Fruit fly (Drosophila melanogaster) whole organism, embryonic: ENCODE results near the gene CG3702.

ENCODE experiments used
- ATbp ChIP-seq: fragments of 200-800 bp; sonication (Bioruptor generic); optimal IDR thresholded peaks from 2 replicates; lab custom pipeline; 2017; ENCODE audit warnings: missing biosample characterization, mild to moderate bottlenecking, missing genetic modification characterization, missing genetic modification reagents
- BEAF-32 ChIP-seq: fragments of 200-800 bp; sonication (Bioruptor generic); optimal IDR thresholded peaks from 3 replicates; lab custom pipeline; 2017; ENCODE audit warnings: missing biosample characterization, missing genetic modification characterization, mild to moderate bottlenecking, moderate library complexity, missing genetic modification reagents
- Bgb ChIP-seq: fragments of 200-800 bp; sonication (Bioruptor generic); IDR thresholded peaks from 2 replicates; pipeline ENCODE4 v1.3.6; 2022; ENCODE audit warnings: missing biosample characterization, missing genetic modification characterization; ENCODE audit not compliant: partially characterized antibody
- CG10654 ChIP-seq: fragments of 200-800 bp; sonication (Bioruptor generic); optimal IDR thresholded peaks from 2 replicates; lab custom pipeline; 2016; ENCODE audit warnings: missing biosample characterization, missing genetic modification characterization
- CG13424 ChIP-seq: fragments of 200-800 bp; sonication (Bioruptor generic); optimal IDR thresholded peaks from 2 replicates; lab custom pipeline; 2019; ENCODE audit warnings: missing biosample characterization, mild to moderate bottlenecking, missing genetic modification characterization, moderate library complexity
- CG14050 ChIP-seq: fragments of 200-800 bp; sonication (Bioruptor generic); IDR thresholded peaks from 3 replicates; pipeline ENCODE4 v1.3.6; 2022; ENCODE audit warnings: missing biosample characterization, missing genetic modification characterization
- CG14860 ChIP-seq: fragments of 200-800 bp; sonication (Bioruptor generic); IDR thresholded peaks from 3 replicates; pipeline ENCODE4 v1.3.6; 2022; ENCODE audit warnings: missing biosample characterization, missing genetic modification characterization; ENCODE audit not compliant: partially characterized antibody
- CG18011 ChIP-seq: fragments of 200-800 bp; sonication (Bioruptor generic); optimal IDR thresholded peaks from 2 replicates; lab custom pipeline; 2017; ENCODE audit warnings: missing biosample characterization, missing genetic modification characterization, mild to moderate bottlenecking, moderate library complexity, missing genotype
- CG2116 ChIP-seq: fragments of 200-800 bp; sonication (Bioruptor generic); optimal IDR thresholded peaks from 3 replicates; lab custom pipeline; 2018; ENCODE audit warnings: missing biosample characterization, mild to moderate bottlenecking, missing genetic modification characterization
- CG30020 ChIP-seq: fragments of 200-800 bp; optimal IDR thresholded peaks from 2 replicates; lab custom pipeline; 2019; ENCODE audit warnings: missing biosample characterization, mild to moderate bottlenecking, missing genetic modification characterization, moderate library complexity
- CG32767 ChIP-seq: fragments of 200-800 bp; sonication (Bioruptor generic); IDR thresholded peaks from 2 replicates; pipeline ENCODE4 v1.3.6; 2022; ENCODE audit warnings: missing biosample characterization, missing genetic modification characterization
- CG4424 ChIP-seq: fragments of 200-800 bp; sonication (Bioruptor generic); optimal IDR thresholded peaks from 3 replicates; lab custom pipeline; 2016; ENCODE audit warnings: missing biosample characterization, missing genetic modification characterization
- CG5180 ChIP-seq: fragments of 200-800 bp; sonication (Bioruptor generic); optimal IDR thresholded peaks from 3 replicates; lab custom pipeline; 2017; ENCODE audit warnings: missing biosample characterization, missing genetic modification characterization, mild to moderate bottlenecking, moderate library complexity, missing genetic modification reagents
- CG6689 ChIP-seq: fragments of 200-800 bp; sonication (Bioruptor generic); IDR thresholded peaks from 2 replicates; pipeline ENCODE4 v1.3.6; 2022; ENCODE audit warnings: missing biosample characterization, missing genetic modification characterization
- CG7357 ChIP-seq: fragments of 200-800 bp; sonication (Bioruptor generic); IDR thresholded peaks from 3 replicates; pipeline ENCODE4 v1.3.6; 2022; ENCODE audit warnings: missing biosample characterization, missing genetic modification characterization
- CG7556 ChIP-seq: fragments of 200-800 bp; sonication (Bioruptor generic); optimal IDR thresholded peaks from 2 replicates; lab custom pipeline; 2017; ENCODE audit warnings: missing biosample characterization, mild to moderate bottlenecking, missing genetic modification characterization
- CG8359 ChIP-seq: fragments of 200-800 bp; sonication (Bioruptor generic); optimal IDR thresholded peaks from 2 replicates; lab custom pipeline; 2017; ENCODE audit warnings: missing biosample characterization, mild to moderate bottlenecking, missing genetic modification characterization, borderline replicate concordance
- Camta ChIP-seq: fragments of 200-800 bp; sonication (Bioruptor generic); optimal IDR thresholded peaks from 2 replicates; lab custom pipeline; 2016; ENCODE audit warnings: missing biosample characterization, missing genetic modification characterization
- Dref ChIP-seq: fragments of 200-800 bp; sonication (Bioruptor generic); IDR thresholded peaks from 2 replicates; pipeline ENCODE4 v1.3.6; 2022; ENCODE audit warnings: missing biosample characterization, missing genetic modification characterization
- E2f2 ChIP-seq: fragments of 200-800 bp; sonication (Bioruptor generic); IDR thresholded peaks from 2 replicates; pipeline ENCODE4 v1.3.6; 2022; ENCODE audit warnings: missing biosample characterization, missing genetic modification characterization
- HLH54F ChIP-seq: fragments of 200-800 bp; sonication (Bioruptor generic); optimal IDR thresholded peaks from 3 replicates; lab custom pipeline; 2016; ENCODE audit warnings: missing biosample characterization, missing genetic modification characterization
- Hmr ChIP-seq: fragments of 200-800 bp; sonication (Bioruptor generic); optimal IDR thresholded peaks from 3 replicates; lab custom pipeline; 2017; ENCODE audit warnings: mild to moderate bottlenecking, missing biosample characterization, missing genetic modification reagents, missing genetic modification characterization
- Hr39 ChIP-seq: fragments of >200 bp; optimal IDR thresholded peaks from 2 replicates; lab custom pipeline; 2017
- Jarid2 ChIP-seq: fragments of 200-800 bp; sonication (Bioruptor generic); optimal IDR thresholded peaks from 3 replicates; lab custom pipeline; 2017; ENCODE audit warnings: mild to moderate bottlenecking, missing biosample characterization, missing genetic modification reagents, missing genetic modification characterization
- Kr ChIP-seq: fragments of 200-800 bp; sonication (Bioruptor generic); optimal IDR thresholded peaks from 2 replicates; lab custom pipeline; 2017; ENCODE audit warnings: missing biosample characterization, mild to moderate bottlenecking, missing genetic modification characterization
- Lpt ChIP-seq: fragments of >200 bp; optimal IDR thresholded peaks from 2 replicates; lab custom pipeline; 2018; ENCODE audit warnings: missing biosample characterization, missing genetic modification characterization
- YL-1 ChIP-seq: fragments of 200-800 bp; sonication (Bioruptor generic); optimal IDR thresholded peaks from 3 replicates; lab custom pipeline; 2017; ENCODE audit warnings: missing biosample characterization, mild to moderate bottlenecking, missing genetic modification characterization
- ase ChIP-seq: fragments of 200-800 bp; sonication (Bioruptor generic); IDR thresholded peaks from 3 replicates; pipeline ENCODE4 v1.3.6; 2022; ENCODE audit warnings: missing biosample characterization, missing genetic modification characterization
- cad ChIP-seq: fragments of >200 bp; optimal IDR thresholded peaks from 2 replicates; lab custom pipeline; 2017; ENCODE audit warnings: missing biosample characterization, missing genetic modification characterization
- gem ChIP-seq: fragments of 200-800 bp; sonication (Bioruptor generic); optimal IDR thresholded peaks from 2 replicates; lab custom pipeline; 2019; ENCODE audit warnings: missing biosample characterization, mild to moderate bottlenecking, missing genetic modification characterization, moderate library complexity
- hb ChIP-seq: fragments of 200-800 bp; sonication (Bioruptor generic); IDR thresholded peaks from 3 replicates; pipeline ENCODE4 v1.3.6; 2022; ENCODE audit warnings: missing biosample characterization, missing genetic modification characterization; ENCODE audit not compliant: partially characterized antibody
- klu ChIP-seq: fragments of 200-800 bp; sonication (Bioruptor generic); IDR thresholded peaks from 2 replicates; pipeline ENCODE4 v1.3.6; 2022; ENCODE audit warnings: missing biosample characterization, missing genetic modification characterization
- knrl ChIP-seq: fragments of 200-800 bp; sonication (Bioruptor generic); IDR thresholded peaks from 3 replicates; pipeline ENCODE4 v1.3.6; 2022; ENCODE audit warnings: missing biosample characterization, missing genetic modification characterization; ENCODE audit not compliant: partially characterized antibody
- mirr ChIP-seq: fragments of 200-800 bp; sonication (Bioruptor generic); optimal IDR thresholded peaks from 3 replicates; lab custom pipeline; 2018; ENCODE audit warnings: missing biosample characterization, mild to moderate bottlenecking, missing genetic modification characterization
- pan ChIP-seq, 4 experiments: fragments of >200 bp in 3 of 4; fragments of 200-800 bp in 1 of 4; sonication (Bioruptor generic) in 1 of 4; optimal IDR thresholded peaks in 3 of 4; IDR thresholded peaks in 1 of 4; 2 replicates each; pipeline versions ENCODE4 v1.3.6 to Lab custom; 2017 to 2022; ENCODE audit warnings: missing biosample characterization in 2 of 4, missing genetic modification characterization in 2 of 4, mixed read lengths in 1 of 4
- prd ChIP-seq, 3 experiments: fragments of >200 bp in 2 of 3; fragments of 200-800 bp in 1 of 3; sonication (Bioruptor generic) in 1 of 3; optimal IDR thresholded peaks in 2 of 3; IDR thresholded peaks in 1 of 3; 2 replicates in 2 of 3; 3 replicates in 1 of 3; pipeline versions ENCODE4 v1.3.6 to Lab custom; 2017 to 2022; ENCODE audit warnings: missing biosample characterization in 1 of 3, missing genetic modification characterization in 1 of 3
- pzg ChIP-seq: fragments of 200-800 bp; sonication (Bioruptor generic); optimal IDR thresholded peaks from 3 replicates; lab custom pipeline; 2018; ENCODE audit warnings: missing biosample characterization, mild to moderate bottlenecking, missing genetic modification characterization, moderate library complexity
- sim ChIP-seq: fragments of 200-800 bp; sonication (Bioruptor generic); IDR thresholded peaks from 2 replicates; pipeline ENCODE4 v1.3.6; 2022; ENCODE audit warnings: missing biosample characterization, missing genetic modification characterization
- sima ChIP-seq: fragments of 200-800 bp; sonication (Bioruptor generic); optimal IDR thresholded peaks from 2 replicates; lab custom pipeline; 2016; ENCODE audit warnings: missing biosample characterization, missing genetic modification characterization
- tio ChIP-seq: fragments of 200-800 bp; sonication (Bioruptor generic); optimal IDR thresholded peaks from 2 replicates; lab custom pipeline; 2017; ENCODE audit warnings: missing biosample characterization, missing genetic modification characterization, inconsistent platforms
- tll ChIP-seq, 2 experiments: fragments of 200-800 bp in 1 of 2; fragments of >200 bp in 1 of 2; sonication (Bioruptor generic) in 1 of 2; optimal IDR thresholded peaks; 2 replicates each; lab custom pipeline; 2017 to 2019; ENCODE audit warnings: missing biosample characterization in 2 of 2, missing genetic modification characterization in 2 of 2, mild to moderate bottlenecking in 1 of 2, moderate library complexity in 1 of 2
- wek ChIP-seq: fragments of 200-800 bp; sonication (Bioruptor generic); optimal IDR thresholded peaks from 3 replicates; lab custom pipeline; 2018; ENCODE audit warnings: missing biosample characterization, mild to moderate bottlenecking, missing genetic modification characterization, moderate library complexity

The CG3702 gene

dm6 chr2L:4226792-4227191, at the start of gene CG3702 (continued):
- TF ChIP-seq CG5180 (GFP tag; lab: Kevin White, UChicago) (no peak), CG6689 (GFP tag; lab: Robert Waterston, UW) (peak; percentile 61), cad (no peak), gem (tag; lab: Kevin White, UChicago) (peak; percentile 54), mirr (GFP tag; lab: Kevin White, UChicago) (no peak), klu (GFP tag; lab: Robert Waterston, UW) (no peak), CG7556 (GFP tag; lab: Kevin White, UChicago) (no peak), E2f2 (peak; percentile 8; the same call in 1 of the 2 replicates), CG7357 (peak; percentile 95), Jarid2 (no peak), tll (GFP tag; optimal IDR thresholded peaks at IDR 0.05; lab: Kevin White, UChicago) (no peak), ATbp (GFP tag; lab: Kevin White, UChicago) (no peak), sima (GFP tag; lab: Kevin White, UChicago) (no peak), prd (optimal IDR thresholded peaks at IDR 0.05; lab: Kevin White, UChicago) (no peak), prd (GFP tag; IDR thresholded peaks at IDR 0.05; lab: Robert Waterston, UW) (0 out of 3 replicates have a peak, but pooled peaks have one; percentile 11), ase (GFP tag; lab: Robert Waterston, UW) (no peak), knrl (peak; percentile 53; the same call in 2 of the 3 replicates), CG14050 (GFP tag; lab: Robert Waterston, UW) (no peak), BEAF-32 (GFP tag; lab: Kevin White, UChicago) (peak; percentile 69), Dref (GFP tag; lab: Robert Waterston, UW) (peak; percentile 91), CG8359 (GFP tag; lab: Kevin White, UChicago) (no peak), CG2116 (GFP tag; lab: Kevin White, UChicago) (peak; percentile 47), CG30020 (tag; lab: Kevin White, UChicago) (peak; percentile 80), CG13424 (no peak), hb (GFP tag; lab: Robert Waterston, UW) (peak; percentile 72; the same call in 2 of the 3 replicates), wek (peak; percentile 94), Lpt (GFP tag; lab: Kevin White, UChicago) (no peak), Kr (GFP tag; lab: Kevin White, UChicago) (peak; percentile 90), CG18011 (GFP tag; lab: Kevin White, UChicago) (no peak), Hmr (no peak), CG4424 (GFP tag; lab: Kevin White, UChicago) (no peak), Hr39 (no peak), Bgb (GFP tag; lab: Robert Waterston, UW) (peak; percentile 78), CG14860 (GFP tag; lab: Robert Waterston, UW) (peak; percentile 69), CG10654 (GFP tag; lab: Kevin White, UChicago) (no peak), CG32767 (GFP tag; lab: Robert Waterston, UW) (no peak), sim (no peak), pan (optimal IDR thresholded peaks at IDR 0.05; lab: Kevin White, UChicago) (no peak), pan (GFP tag; optimal IDR thresholded peaks at IDR 0.05 in 1 of 2, IDR thresholded peaks at IDR 0.05 in 1 of 2) (no peak), Camta (no peak), pzg (GFP tag; lab: Kevin White, UChicago) (peak; percentile 36), HLH54F (GFP tag; lab: Kevin White, UChicago) (no peak), YL-1 (peak; percentile 23), tio (GFP tag; lab: Kevin White, UChicago) (no peak)
